Fruit fly (Drosophila melanogaster): ENCODE measurements around the gene CG13484.

dm6 chr3L:14086225-14086624, 33.3 kb upstream of the CG13484 start:
- TF ChIP-seq h (optimal IDR thresholded peaks at IDR 0.05) (no peak), psq (optimal IDR thresholded peaks at IDR 0.05) (no peak), Myc (optimal IDR thresholded peaks at IDR 0.05) (no peak), ttk (optimal IDR thresholded peaks at IDR 0.05) (no peak)
